Worm (Caenorhabditis elegans): ENCODE data around the gene daao-1.

ce11 chrIV:2640950-2641349 is 27.0 kb downstream of the daao-1 start, which contains the start of the genes mdf-2 and nduv-3:
- TF ChIP-seq ztf-11 (tag; optimal IDR thresholded peaks at IDR 0.05) (no peak), ces-1 (GFP tag; optimal IDR thresholded peaks at IDR 0.05) (no peak), lin-38 (GFP tag; IDR thresholded peaks at IDR 0.05) (peak; percentile 83), pha-4 (GFP tag; IDR thresholded peaks at IDR 0.05) (no peak; the same call in 1 of the 2 replicates), pha-4 (tag; optimal IDR thresholded peaks at IDR 0.05) (peak; percentile 64), ceh-82 (tag; optimal IDR thresholded peaks at IDR 0.05) (no peak), unc-130 (GFP tag; optimal IDR thresholded peaks at IDR 0.05) (no peak), R02D3.7 (tag; optimal IDR thresholded peaks at IDR 0.05) (no peak), hmg-1.1 (GFP tag; IDR thresholded peaks at IDR 0.05) (peak; percentile 61; the same call in 1 of the 2 replicates)
